Fruit fly (Drosophila melanogaster): Measurements from ENCODE around the gene CG5567.

CG5567 gene

dm6 chr3L:17846982-17847355 lies 3.6 kb upstream of the CG5567 start:
- peak; percentile 15 for TF ChIP-seq esn (GFP tag; optimal IDR thresholded peaks at IDR 0.05)
- TF ChIP-seq CG31627 (GFP tag; optimal IDR thresholded peaks at IDR 0.05): peak; percentile 0
- TF ChIP-seq Eip78C (GFP tag): peak; percentile 46
- peak; percentile 87 for TF ChIP-seq vri (GFP tag; optimal IDR thresholded peaks at IDR 0.05)
- TF ChIP-seq Ets96B (tag; optimal IDR thresholded peaks at IDR 0.05): no peak
- TF ChIP-seq Eip75B (GFP tag; optimal IDR thresholded peaks at IDR 0.05): no peak
- TF ChIP-seq ss (GFP tag; optimal IDR thresholded peaks at IDR 0.05): no peak

- TF ChIP-seq CG34406 (GFP tag; optimal IDR thresholded peaks at IDR 0.05): no peak
- no peak for TF ChIP-seq CG11762 (GFP tag; optimal IDR thresholded peaks at IDR 0.05; ENCODE audit: insufficient read depth)
- TF ChIP-seq cyc (GFP tag; optimal IDR thresholded peaks at IDR 0.05): peak; percentile 2
- peak; percentile 19 for TF ChIP-seq lz (GFP tag; optimal IDR thresholded peaks at IDR 0.05)
- peak; percentile 69 for TF ChIP-seq svp (GFP tag)
- TF ChIP-seq topi (GFP tag; optimal IDR thresholded peaks at IDR 0.05): no peak
- peak; percentile 10 for TF ChIP-seq CG1621 (tag; optimal IDR thresholded peaks at IDR 0.05)
- TF ChIP-seq Eip78C (GFP tag): peak; percentile 56
- no peak for TF ChIP-seq CG6808 (GFP tag; optimal IDR thresholded peaks at IDR 0.05)
- peak; percentile 20 for TF ChIP-seq esn (GFP tag; optimal IDR thresholded peaks at IDR 0.05)
- no peak for TF ChIP-seq Hr4 (GFP tag; optimal IDR thresholded peaks at IDR 0.05)
- peak; percentile 7 for TF ChIP-seq CG8632 (GFP tag; optimal IDR thresholded peaks at IDR 0.05)
- peak; percentile 46; the same call in 1 of the 3 replicates for TF ChIP-seq CG6163 (GFP tag; IDR thresholded peaks at IDR 0.05)
- no peak for TF ChIP-seq net (GFP tag; optimal IDR thresholded peaks at IDR 0.05)
- peak; percentile 51; the same call in 1 of the 2 replicates for TF ChIP-seq CG15336 (GFP tag; IDR thresholded peaks at IDR 0.05)
- peak in 1 of 2 experiments; percentile 64 for TF ChIP-seq ss (GFP tag; optimal IDR thresholded peaks at IDR 0.05)
- TF ChIP-seq Ets96B (tag; optimal IDR thresholded peaks at IDR 0.05): no peak
- TF ChIP-seq CG8119 (GFP tag; IDR thresholded peaks at IDR 0.05): peak; percentile 33; the same call in 1 of the 3 replicates
- peak; percentile 29; the same call in 1 of the 3 replicates for TF ChIP-seq eg (GFP tag; IDR thresholded peaks at IDR 0.05)
- TF ChIP-seq CG6854 (GFP tag; optimal IDR thresholded peaks at IDR 0.05): peak; percentile 79
- peak; percentile 23 for TF ChIP-seq vri (GFP tag; optimal IDR thresholded peaks at IDR 0.05)
These were observed 3.0 kb upstream of the CG5567 start, which contains the start of the genes MED19 and CG7430 for dm6 chr3L:17846169-17846981. Gene MED19, minus strand, starts transcription at chr3L:17846501. Gene CG7430, plus strand, starts transcription at chr3L:17846916.

- TF ChIP-seq pdm3 (GFP tag; optimal IDR thresholded peaks at IDR 0.05) (peak; percentile 13), CG3032 (tag; optimal IDR thresholded peaks at IDR 0.05) (no peak), Sox14 (GFP tag; optimal IDR thresholded peaks at IDR 0.05) (peak; percentile 32), CG8632 (GFP tag; optimal IDR thresholded peaks at IDR 0.05) (peak; percentile 8), Sox15 (GFP tag; optimal IDR thresholded peaks at IDR 0.05) (no peak), Gug (GFP tag; IDR thresholded peaks at IDR 0.05) (no peak), CG10669 (GFP tag; optimal IDR thresholded peaks at IDR 0.05) (no peak), Met (GFP tag; optimal IDR thresholded peaks at IDR 0.05) (peak; percentile 29), CG10631 (GFP tag; optimal IDR thresholded peaks at IDR 0.05) (no peak), Blimp-1 (GFP tag; optimal IDR thresholded peaks at IDR 0.05) (no peak), vri (GFP tag; optimal IDR thresholded peaks at IDR 0.05) (peak; percentile 42), Hr4 (GFP tag; optimal IDR thresholded peaks at IDR 0.05) (peak; percentile 13), Sox102F (GFP tag; optimal IDR thresholded peaks at IDR 0.05) (peak; percentile 48), Hr38 (GFP tag; optimal IDR thresholded peaks at IDR 0.05) (no peak), CG3919 (GFP tag; optimal IDR thresholded peaks at IDR 0.05) (peak; percentile 18), Eip78C (GFP tag) (peak; percentile 63), CG34406 (GFP tag; optimal IDR thresholded peaks at IDR 0.05) (peak; percentile 3), salr (GFP tag; optimal IDR thresholded peaks at IDR 0.05) (no peak), CG1621 (tag; optimal IDR thresholded peaks at IDR 0.05) (no peak), CG16779 (tag; optimal IDR thresholded peaks at IDR 0.05) (peak; percentile 8), svp (GFP tag) (peak; percentile 95), Eip75B (GFP tag; optimal IDR thresholded peaks at IDR 0.05) (no peak), eg (GFP tag; IDR thresholded peaks at IDR 0.05) (peak; percentile 6; the same call in 1 of the 3 replicates)
These were observed 2.2 kb downstream of the CG5567 start, which contains the start of gene CG5577 for dm6 chr3L:17841085-17841606. Gene CG5577, minus strand, starts transcription at chr3L:17841427.

Data from whole organism, prepupa.